Fruit fly (Drosophila melanogaster) whole organism, embryonic: ENCODE data around the gene cindr.
A peak's percentile ranks its signal among the peaks of the same experiment; 100 is the strongest.

Experiments
- Abd-B ChIP-seq: fragments of 200-800 bp; sonication (Bioruptor generic); optimal IDR thresholded peaks from 2 replicates; lab custom pipeline; 2018; ENCODE audit warnings: missing biosample characterization, mild to moderate bottlenecking, missing genetic modification characterization, moderate library complexity
- Adf1 ChIP-seq: fragments of 200-800 bp; sonication (Bioruptor generic); IDR thresholded peaks from 2 replicates; pipeline ENCODE4 v1.3.6; 2022; ENCODE audit warnings: missing biosample characterization, missing genetic modification characterization
- CG10147 ChIP-seq: fragments of 200-800 bp; sonication (Bioruptor generic); optimal IDR thresholded peaks from 2 replicates; lab custom pipeline; 2019; ENCODE audit warnings: missing biosample characterization, mild to moderate bottlenecking, missing genetic modification characterization, moderate library complexity
- CG10274 ChIP-seq: fragments of 200-800 bp; sonication (Bioruptor generic); optimal IDR thresholded peaks from 3 replicates; lab custom pipeline; 2017; ENCODE audit warnings: missing biosample characterization, mild to moderate bottlenecking, missing genetic modification characterization
- CG10366 ChIP-seq: fragments of 200-800 bp; sonication (Bioruptor generic); IDR thresholded peaks from 2 replicates; pipeline ENCODE4 v1.3.6; 2022; ENCODE audit warnings: missing biosample characterization, missing genetic modification characterization
- CG10654 ChIP-seq: fragments of 200-800 bp; sonication (Bioruptor generic); optimal IDR thresholded peaks from 2 replicates; lab custom pipeline; 2016; ENCODE audit warnings: missing biosample characterization, missing genetic modification characterization
- CG11504 ChIP-seq: fragments of 200-800 bp; sonication (Bioruptor generic); optimal IDR thresholded peaks from 3 replicates; lab custom pipeline; 2019; ENCODE audit warnings: missing biosample characterization, mild to moderate bottlenecking, missing genetic modification characterization, moderate library complexity
- CG12155 ChIP-seq: fragments of 200-800 bp; sonication (Bioruptor generic); optimal IDR thresholded peaks from 3 replicates; lab custom pipeline; 2016; ENCODE audit warnings: missing biosample characterization, missing genetic modification characterization
- CG12219 ChIP-seq: fragments of 200-800 bp; sonication (Bioruptor generic); optimal IDR thresholded peaks from 3 replicates; lab custom pipeline; 2018; ENCODE audit warnings: missing biosample characterization, mild to moderate bottlenecking, missing genetic modification characterization
- CG15269 ChIP-seq: fragments of 200-800 bp; sonication (Bioruptor generic); optimal IDR thresholded peaks from 2 replicates; lab custom pipeline; 2018; ENCODE audit warnings: missing biosample characterization, mild to moderate bottlenecking, missing genetic modification characterization, moderate library complexity
- CG1603 ChIP-seq: fragments of 200-800 bp; sonication (Bioruptor generic); optimal IDR thresholded peaks from 2 replicates; lab custom pipeline; 2019; ENCODE audit warnings: missing biosample characterization, mild to moderate bottlenecking, missing genetic modification characterization, moderate library complexity
- CG17829 ChIP-seq: fragments of 200-800 bp; optimal IDR thresholded peaks from 2 replicates; lab custom pipeline; 2019; ENCODE audit warnings: missing biosample characterization, mild to moderate bottlenecking, missing genetic modification characterization, moderate library complexity
- CG18011 ChIP-seq: fragments of 200-800 bp; sonication (Bioruptor generic); optimal IDR thresholded peaks from 2 replicates; lab custom pipeline; 2017; ENCODE audit warnings: missing biosample characterization, missing genetic modification characterization, mild to moderate bottlenecking, moderate library complexity, missing genotype
- CG18262 ChIP-seq: fragments of 200-800 bp; optimal IDR thresholded peaks from 3 replicates; lab custom pipeline; 2019; ENCODE audit warnings: missing biosample characterization, mild to moderate bottlenecking, missing genetic modification characterization, moderate library complexity
- CG1832 ChIP-seq: fragments of 200-800 bp; sonication (Bioruptor generic); optimal IDR thresholded peaks from 2 replicates; lab custom pipeline; 2017; ENCODE audit warnings: missing biosample characterization, mild to moderate bottlenecking, missing genetic modification characterization, inconsistent platforms
- CG18619 ChIP-seq: fragments of 200-800 bp; sonication (Bioruptor generic); optimal IDR thresholded peaks from 3 replicates; lab custom pipeline; 2017; ENCODE audit warnings: missing biosample characterization, mild to moderate bottlenecking, missing genetic modification characterization
- CG30020 ChIP-seq: fragments of 200-800 bp; optimal IDR thresholded peaks from 2 replicates; lab custom pipeline; 2019; ENCODE audit warnings: missing biosample characterization, mild to moderate bottlenecking, missing genetic modification characterization, moderate library complexity
- CG3163 ChIP-seq: fragments of 200-800 bp; sonication (Bioruptor generic); optimal IDR thresholded peaks from 3 replicates; lab custom pipeline; 2016; ENCODE audit warnings: missing biosample characterization, missing genetic modification characterization
- CG34422 ChIP-seq: fragments of 200-800 bp; sonication (Bioruptor generic); IDR thresholded peaks from 3 replicates; pipeline ENCODE4 v1.3.6; 2022; ENCODE audit warnings: missing biosample characterization, missing genetic modification characterization
- CG4707 ChIP-seq: fragments of 200-800 bp; sonication (Bioruptor generic); optimal IDR thresholded peaks from 2 replicates; lab custom pipeline; 2018; ENCODE audit warnings: missing biosample characterization, mild to moderate bottlenecking, missing genetic modification characterization, moderate library complexity
- CG4730 ChIP-seq: fragments of 200-800 bp; sonication (Bioruptor generic); IDR thresholded peaks from 2 replicates; pipeline ENCODE4 v1.3.6; 2022; ENCODE audit warnings: missing biosample characterization, missing genetic modification characterization
- CG6683 ChIP-seq: fragments of 200-800 bp; sonication (Bioruptor generic); optimal IDR thresholded peaks from 2 replicates; lab custom pipeline; 2017; ENCODE audit warnings: missing biosample characterization, mild to moderate bottlenecking, missing genetic modification characterization, missing genetic modification reagents
- CG6854 ChIP-seq: fragments of 200-800 bp; sonication (Bioruptor generic); optimal IDR thresholded peaks from 3 replicates; lab custom pipeline; 2017; ENCODE audit warnings: missing biosample characterization, mild to moderate bottlenecking, missing genetic modification characterization
- Chrac-16 ChIP-seq: fragments of 200-800 bp; sonication (Bioruptor generic); optimal IDR thresholded peaks from 3 replicates; lab custom pipeline; 2016; ENCODE audit warnings: missing biosample characterization, missing genetic modification characterization
- CrebB ChIP-seq: fragments of 200-800 bp; sonication (Bioruptor generic); optimal IDR thresholded peaks from 3 replicates; lab custom pipeline; 2018; ENCODE audit warnings: missing biosample characterization, mild to moderate bottlenecking, missing genetic modification characterization
- E2f1 ChIP-seq: fragments of 200-800 bp; sonication (Bioruptor generic); IDR thresholded peaks from 2 replicates; pipeline ENCODE4 v1.3.6; 2022; ENCODE audit warnings: missing biosample characterization, missing genetic modification characterization
- Ets65A ChIP-seq: fragments of 200-800 bp; sonication (Bioruptor generic); peaks from one replicate; lab custom pipeline; 2016; ENCODE audit warnings: missing biosample characterization, missing genetic modification characterization
- NC2α ChIP-seq: fragments of 200-800 bp; sonication (Bioruptor generic); optimal IDR thresholded peaks from 2 replicates; lab custom pipeline; 2016; ENCODE audit warnings: missing biosample characterization, missing genetic modification characterization
- Nf-YB ChIP-seq: fragments of 200-800 bp; sonication (Bioruptor generic); optimal IDR thresholded peaks from 3 replicates; lab custom pipeline; 2019; ENCODE audit warnings: missing biosample characterization, mild to moderate bottlenecking, missing genetic modification characterization, moderate library complexity
- Oli ChIP-seq: fragments of 200-800 bp; sonication (Bioruptor generic); optimal IDR thresholded peaks from 2 replicates; lab custom pipeline; 2018; ENCODE audit warnings: missing biosample characterization, mild to moderate bottlenecking, missing genetic modification characterization, moderate library complexity
- Rx ChIP-seq: fragments of 200-800 bp; sonication (Bioruptor generic); IDR thresholded peaks from 2 replicates; pipeline ENCODE4 v1.3.6; 2022; ENCODE audit warnings: missing biosample characterization, missing genetic modification characterization
- ab ChIP-seq: fragments of 200-800 bp; sonication (Bioruptor generic); optimal IDR thresholded peaks from 2 replicates; lab custom pipeline; 2016; ENCODE audit warnings: missing biosample characterization, missing genetic modification characterization
- amos ChIP-seq: fragments of 200-800 bp; sonication (Bioruptor generic); IDR thresholded peaks from 2 replicates; pipeline ENCODE4 v1.3.6; 2022; ENCODE audit warnings: missing biosample characterization, missing genetic modification characterization; ENCODE audit not compliant: partially characterized antibody
- bowl ChIP-seq: fragments of 200-800 bp; sonication (Bioruptor generic); IDR thresholded peaks from 2 replicates; pipeline ENCODE4 v1.3.6; 2022; ENCODE audit warnings: missing biosample characterization, missing genetic modification characterization
- cato ChIP-seq: fragments of 200-800 bp; sonication (Bioruptor generic); optimal IDR thresholded peaks from 2 replicates; lab custom pipeline; 2016; ENCODE audit warnings: missing biosample characterization, missing genetic modification characterization, borderline replicate concordance
- disco-r ChIP-seq: fragments of 200-800 bp; sonication (Bioruptor generic); optimal IDR thresholded peaks from 2 replicates; lab custom pipeline; 2016; ENCODE audit warnings: missing biosample characterization, missing genetic modification characterization
- emc ChIP-seq: fragments of 200-800 bp; sonication (Bioruptor generic); optimal IDR thresholded peaks from 2 replicates; lab custom pipeline; 2016; ENCODE audit warnings: missing biosample characterization, missing genetic modification characterization
- en ChIP-seq: fragments of 200-800 bp; sonication (Bioruptor generic); optimal IDR thresholded peaks from 2 replicates; lab custom pipeline; 2016; ENCODE audit warnings: missing biosample characterization, missing genetic modification characterization
- gro ChIP-seq: fragments of 200-800 bp; sonication (Bioruptor generic); optimal IDR thresholded peaks from 2 replicates; lab custom pipeline; 2016; ENCODE audit warnings: missing biosample characterization, missing genetic modification characterization
- inv ChIP-seq: fragments of 200-800 bp; sonication (Bioruptor generic); IDR thresholded peaks from 2 replicates; pipeline ENCODE4 v1.3.6; 2022; ENCODE audit warnings: missing biosample characterization, missing genetic modification characterization; ENCODE audit not compliant: partially characterized antibody
- klu ChIP-seq: fragments of 200-800 bp; sonication (Bioruptor generic); IDR thresholded peaks from 2 replicates; pipeline ENCODE4 v1.3.6; 2022; ENCODE audit warnings: missing biosample characterization, missing genetic modification characterization
- mam ChIP-seq: fragments of 200-800 bp; sonication (Bioruptor generic); optimal IDR thresholded peaks from 3 replicates; lab custom pipeline; 2016; ENCODE audit warnings: missing biosample characterization, missing genetic modification characterization
- pros ChIP-seq: fragments of 200-800 bp; sonication (Bioruptor generic); optimal IDR thresholded peaks from 3 replicates; lab custom pipeline; 2019; ENCODE audit warnings: missing biosample characterization, mild to moderate bottlenecking, missing genetic modification characterization, moderate library complexity
- rib ChIP-seq: fragments of 200-800 bp; sonication (Bioruptor generic); IDR thresholded peaks from 2 replicates; pipeline ENCODE4 v1.3.6; 2022; ENCODE audit warnings: missing biosample characterization, missing genetic modification characterization
- salm ChIP-seq: fragments of 200-800 bp; sonication (Bioruptor generic); optimal IDR thresholded peaks from 2 replicates; lab custom pipeline; 2018; ENCODE audit warnings: missing biosample characterization, mild to moderate bottlenecking, missing genetic modification characterization
- slou ChIP-seq: fragments of 200-800 bp; sonication (Bioruptor generic); optimal IDR thresholded peaks from 3 replicates; lab custom pipeline; 2016; ENCODE audit warnings: missing biosample characterization, missing genetic modification characterization
- tll ChIP-seq, 2 experiments: fragments of 200-800 bp in 1 of 2; fragments of >200 bp in 1 of 2; sonication (Bioruptor generic) in 1 of 2; optimal IDR thresholded peaks; 2 replicates each; lab custom pipeline; 2017 to 2019; ENCODE audit warnings: missing biosample characterization in 2 of 2, missing genetic modification characterization in 2 of 2, mild to moderate bottlenecking in 1 of 2, moderate library complexity in 1 of 2
- vvl ChIP-seq: fragments of 200-800 bp; sonication (Bioruptor generic); IDR thresholded peaks from 2 replicates; pipeline ENCODE4 v1.3.6; 2022; ENCODE audit warnings: missing biosample characterization, missing genetic modification characterization
- z ChIP-seq: fragments of 200-800 bp; sonication (Bioruptor generic); IDR thresholded peaks from 3 replicates; pipeline ENCODE4 v1.3.6; 2022; ENCODE audit warnings: missing biosample characterization, missing genetic modification characterization
- zen ChIP-seq: fragments of 200-800 bp; sonication (Bioruptor generic); optimal IDR thresholded peaks from 3 replicates; lab custom pipeline; 2018; ENCODE audit warnings: missing biosample characterization, mild to moderate bottlenecking, missing genetic modification characterization, moderate library complexity

The cindr gene

dm6 chr3R:30781661-30782120, 26.7 kb upstream of the cindr start (continued):
- peak; percentile 86 for TF ChIP-seq CG1832 (GFP tag; lab: Kevin White, UChicago)
- TF ChIP-seq pros (GFP tag; lab: Kevin White, UChicago): peak; percentile 13
- peak; percentile 80 for TF ChIP-seq disco-r (GFP tag; lab: Kevin White, UChicago)
- peak; percentile 70 for TF ChIP-seq emc (GFP tag; lab: Kevin White, UChicago)
- TF ChIP-seq ab: peak; percentile 79
- TF ChIP-seq CG18262 (tag; lab: Kevin White, UChicago): peak; percentile 94
- TF ChIP-seq Adf1: peak; percentile 70
- TF ChIP-seq CG10654 (GFP tag; lab: Kevin White, UChicago): peak; percentile 90
- TF ChIP-seq CG11504 (tag; lab: Kevin White, UChicago): peak; percentile 91
- peak; percentile 53 to 91 for TF ChIP-seq tll (GFP tag; optimal IDR thresholded peaks at IDR 0.05; lab: Kevin White, UChicago)
- TF ChIP-seq klu (GFP tag; lab: Robert Waterston, UW): peak; percentile 83
- TF ChIP-seq Oli: peak; percentile 93
- peak; percentile 96 for TF ChIP-seq CG34422 (GFP tag; lab: Robert Waterston, UW)
- TF ChIP-seq CG4707: peak; percentile 73
- TF ChIP-seq CG4730: peak; percentile 91
- peak; percentile 76 for TF ChIP-seq slou (GFP tag; lab: Kevin White, UChicago)
- TF ChIP-seq CG12155 (GFP tag; lab: Kevin White, UChicago): peak; percentile 92
- TF ChIP-seq NC2α (GFP tag; lab: Kevin White, UChicago): peak; percentile 94
- peak; percentile 71 for TF ChIP-seq CG18011 (GFP tag; lab: Kevin White, UChicago)
- TF ChIP-seq amos (GFP tag; lab: Robert Waterston, UW): no peak
- TF ChIP-seq CG10274 (GFP tag; lab: Kevin White, UChicago): peak; percentile 74
- TF ChIP-seq Nf-YB: peak; percentile 95
- TF ChIP-seq gro: peak; percentile 87
- peak; percentile 94 for TF ChIP-seq mam (GFP tag; lab: Kevin White, UChicago)
- TF ChIP-seq Ets65A (GFP tag; lab: Kevin White, UChicago): peak; percentile 99
- TF ChIP-seq salm (tag; lab: Kevin White, UChicago): peak; percentile 86
- peak; percentile 70 for TF ChIP-seq CG6854
- peak; percentile 77 for TF ChIP-seq CrebB (tag; lab: Kevin White, UChicago)
- TF ChIP-seq E2f1 (GFP tag; lab: Robert Waterston, UW): peak; percentile 96
- TF ChIP-seq CG10366 (GFP tag; lab: Robert Waterston, UW): peak; percentile 93
- peak; percentile 95 for TF ChIP-seq Abd-B (GFP tag; lab: Kevin White, UChicago)
- peak; percentile 82 for TF ChIP-seq CG3163 (GFP tag; lab: Kevin White, UChicago)
- TF ChIP-seq zen (tag; lab: Kevin White, UChicago): peak; percentile 98
- TF ChIP-seq CG6683 (GFP tag; lab: Kevin White, UChicago): peak; percentile 80
- no peak for TF ChIP-seq CG30020
- peak; percentile 90 for TF ChIP-seq CG10147
- TF ChIP-seq en: peak; percentile 83
- peak; percentile 84 for TF ChIP-seq CG18619 (GFP tag; lab: Kevin White, UChicago)
- TF ChIP-seq Rx (GFP tag; lab: Robert Waterston, UW): peak; percentile 89
- peak; percentile 98 for TF ChIP-seq vvl
- peak; percentile 96 for TF ChIP-seq CG17829 (tag; lab: Kevin White, UChicago)
- TF ChIP-seq bowl (GFP tag; lab: Robert Waterston, UW): peak; percentile 29; the same call in 1 of the 2 replicates
- TF ChIP-seq rib (GFP tag; lab: Robert Waterston, UW): peak; percentile 91
- TF ChIP-seq inv (GFP tag; lab: Robert Waterston, UW): no peak
- TF ChIP-seq Chrac-16: peak; percentile 97
- TF ChIP-seq z: peak; percentile 77
- peak; percentile 91 for TF ChIP-seq CG12219 (GFP tag; lab: Kevin White, UChicago)
- peak; percentile 91 for TF ChIP-seq CG15269 (tag; lab: Kevin White, UChicago)
- peak; percentile 86 for TF ChIP-seq cato
- TF ChIP-seq CG1603 (tag; lab: Kevin White, UChicago): peak; percentile 96
